Worm (Caenorhabditis elegans) whole organism, L4 larva: ENCODE results near the gene srj-7.

ENCODE experiments used
- D1046.2 ChIP-seq: fragments of 200-800 bp; sonication (Bioruptor generic); IDR thresholded peaks from 2 replicates; pipeline ENCODE4 v1.3.6; 2022; ENCODE audit warnings: missing genetic modification characterization, missing compliant biosample characterization
- F10B5.3 ChIP-seq: sonication (generic microtip); optimal IDR thresholded peaks from 2 replicates; lab custom pipeline; 2016; ENCODE audit warnings: mild to moderate bottlenecking, missing genetic modification characterization, missing compliant biosample characterization
- Y48G9A.11 ChIP-seq: fragments of 200-800 bp; sonication (Bioruptor generic); IDR thresholded peaks from 2 replicates; pipeline ENCODE4 v1.3.6; 2022; ENCODE audit warnings: missing genetic modification reagents, missing genetic modification characterization, missing compliant biosample characterization
- Y5F2A.4 ChIP-seq: fragments of 200-800 bp; sonication (Bioruptor generic); optimal IDR thresholded peaks from 2 replicates; lab custom pipeline; 2018; ENCODE audit warnings: mild to moderate bottlenecking, missing genetic modification characterization, missing compliant biosample characterization
- ZK546.5 ChIP-seq, 2 experiments: sonication (generic microtip); optimal IDR thresholded peaks; 2 replicates each; lab custom pipeline; 2017; ENCODE audit warnings: missing biosample characterization in 2 of 2, missing genetic modification characterization in 2 of 2
- aha-1 ChIP-seq: fragments of 150-350 bp; peaks from one replicate; lab custom pipeline; 2014; ENCODE audit warnings: missing biosample characterization, missing genetic modification characterization
- ama-1 ChIP-seq: fragments of 150-350 bp; optimal IDR thresholded peaks from 2 replicates; lab custom pipeline; 2014; ENCODE audit warnings: inconsistent platforms, mixed read lengths
- arid-1 ChIP-seq: fragments of 200-800 bp; sonication (Bioruptor generic); conservative IDR thresholded peaks from 2 replicates; pipeline ENCODE4 v1.3.6; 2022; ENCODE audit warnings: missing genetic modification reagents, missing genetic modification characterization, missing compliant biosample characterization
- ceh-28 ChIP-seq: fragments of 150-350 bp; optimal IDR thresholded peaks from 2 replicates; lab custom pipeline; 2014; ENCODE audit warnings: missing biosample characterization, missing genetic modification reagents, missing genetic modification characterization
- cey-2 ChIP-seq: sonication (generic microtip); optimal IDR thresholded peaks from 3 replicates; lab custom pipeline; 2017; ENCODE audit warnings: missing genetic modification characterization, mild to moderate bottlenecking, missing compliant biosample characterization, antibody characterized with exemption, borderline replicate concordance; ENCODE audit not compliant: insufficient read depth
- daf-12 ChIP-seq: fragments of 150-350 bp; optimal IDR thresholded peaks from 2 replicates; lab custom pipeline; 2014; ENCODE audit warnings: missing biosample characterization, missing genetic modification reagents, missing genetic modification characterization
- dmd-8 ChIP-seq: fragments of 200-800 bp; sonication (Bioruptor generic); IDR thresholded peaks from 2 replicates; pipeline ENCODE4 v1.3.6; 2022; ENCODE audit warnings: missing genetic modification characterization, missing compliant biosample characterization
- dpl-1 ChIP-seq: fragments of 150-350 bp; optimal IDR thresholded peaks from 2 replicates; lab custom pipeline; 2014; ENCODE audit warnings: missing biosample characterization, missing genetic modification reagents, missing genetic modification characterization
- duxl-1 ChIP-seq: sonication (generic microtip); optimal IDR thresholded peaks from 2 replicates; lab custom pipeline; 2016; ENCODE audit warnings: mild to moderate bottlenecking, missing genetic modification characterization, moderate library complexity, missing compliant biosample characterization; ENCODE audit not compliant: poor library complexity
- egl-27 ChIP-seq: sonication (generic microtip); optimal IDR thresholded peaks from 3 replicates; lab custom pipeline; 2017; ENCODE audit warnings: missing biosample characterization, missing genetic modification reagents, missing genetic modification characterization
- fos-1 ChIP-seq: fragments of 150-350 bp; optimal IDR thresholded peaks from 2 replicates; lab custom pipeline; 2014; ENCODE audit warnings: missing biosample characterization, missing genetic modification characterization
- hlh-11 ChIP-seq: fragments of 200-800 bp; sonication (Bioruptor generic); optimal IDR thresholded peaks from 2 replicates; lab custom pipeline; 2018; ENCODE audit warnings: mild to moderate bottlenecking, missing genetic modification characterization, missing compliant biosample characterization
- lim-7 ChIP-seq: fragments of 200-800 bp; sonication (Bioruptor generic); IDR thresholded peaks from 2 replicates; pipeline ENCODE4 v1.3.6; 2022; ENCODE audit warnings: missing genetic modification characterization, missing compliant biosample characterization
- lin-1 ChIP-seq: fragments of 200-800 bp; sonication (Bioruptor generic); IDR thresholded peaks from 2 replicates; pipeline ENCODE4 v1.3.6; 2022; ENCODE audit warnings: missing genetic modification reagents, missing genetic modification characterization, missing compliant biosample characterization
- lin-13 ChIP-seq: fragments of 150-350 bp; optimal IDR thresholded peaks from 2 replicates; lab custom pipeline; 2014; ENCODE audit warnings: missing biosample characterization, missing genetic modification reagents, missing genetic modification characterization
- lin-15B ChIP-seq: fragments of 150-350 bp; sonication (generic microtip); optimal IDR thresholded peaks from 3 replicates; lab custom pipeline; 2014; ENCODE audit warnings: missing biosample characterization, missing genetic modification characterization
- lin-39 ChIP-seq: fragments of 150-350 bp; optimal IDR thresholded peaks from 2 replicates; lab custom pipeline; 2014; ENCODE audit warnings: missing biosample characterization, missing genetic modification reagents, missing genetic modification characterization
- lsy-2 ChIP-seq, 2 experiments: fragments of 150-350 bp in 1 of 2; sonication (generic microtip) in 1 of 2; optimal IDR thresholded peaks; 2 replicates each; lab custom pipeline; 2014 to 2017; ENCODE audit warnings: missing biosample characterization in 2 of 2, missing genetic modification characterization in 2 of 2
- madf-9 ChIP-seq: fragments of 200-800 bp; sonication (Bioruptor generic); conservative IDR thresholded peaks from 2 replicates; pipeline ENCODE4 v1.3.6; 2022; ENCODE audit warnings: missing genetic modification reagents, missing genetic modification characterization, missing compliant biosample characterization
- mep-1 ChIP-seq: fragments of 150-350 bp; sonication (generic microtip); optimal IDR thresholded peaks from 3 replicates; lab custom pipeline; 2014; ENCODE audit warnings: missing biosample characterization, missing genetic modification characterization
- mxl-3 ChIP-seq: fragments of 200-800 bp; sonication (Bioruptor generic); optimal IDR thresholded peaks from 2 replicates; lab custom pipeline; 2018; ENCODE audit warnings: mild to moderate bottlenecking, missing genetic modification characterization, missing compliant biosample characterization
- nhr-102 ChIP-seq: sonication (generic microtip); optimal IDR thresholded peaks from 2 replicates; lab custom pipeline; 2016; ENCODE audit warnings: mild to moderate bottlenecking, missing genetic modification characterization, moderate library complexity, missing compliant biosample characterization
- nhr-111 ChIP-seq: fragments of 200-800 bp; sonication (Bioruptor generic); optimal IDR thresholded peaks from 2 replicates; lab custom pipeline; 2018; ENCODE audit warnings: mild to moderate bottlenecking, missing genetic modification characterization, missing compliant biosample characterization
- nhr-41 ChIP-seq: fragments of 200-800 bp; sonication (Bioruptor generic); IDR thresholded peaks from 2 replicates; pipeline ENCODE4 v1.3.6; 2022; ENCODE audit warnings: missing genetic modification reagents, missing genetic modification characterization, missing compliant biosample characterization
- nhr-76 ChIP-seq: fragments of 150-350 bp; optimal IDR thresholded peaks from 2 replicates; lab custom pipeline; 2014; ENCODE audit warnings: missing biosample characterization, missing genetic modification characterization
- sdz-12 ChIP-seq: fragments of 200-800 bp; sonication (Bioruptor generic); optimal IDR thresholded peaks from 2 replicates; lab custom pipeline; 2018; ENCODE audit warnings: mild to moderate bottlenecking, missing genetic modification characterization, missing compliant biosample characterization
- spr-3 ChIP-seq: fragments of 200-800 bp; sonication (Bioruptor generic); optimal IDR thresholded peaks from 2 replicates; lab custom pipeline; 2018; ENCODE audit warnings: mild to moderate bottlenecking, missing genetic modification characterization, missing compliant biosample characterization
- tag-97 ChIP-seq: fragments of 200-800 bp; sonication (Bioruptor generic); IDR thresholded peaks from 2 replicates; pipeline ENCODE4 v1.3.6; 2022; ENCODE audit warnings: missing genetic modification characterization, missing compliant biosample characterization
- vab-7 ChIP-seq: fragments of 200-800 bp; sonication (Bioruptor generic); IDR thresholded peaks from 2 replicates; pipeline ENCODE4 v1.3.6; 2022; ENCODE audit warnings: missing genetic modification reagents, missing genetic modification characterization, missing compliant biosample characterization
- zip-11 ChIP-seq: fragments of 200-800 bp; sonication (Bioruptor generic); IDR thresholded peaks from 2 replicates; pipeline ENCODE4 v1.3.6; 2022; ENCODE audit warnings: missing genetic modification characterization, missing compliant biosample characterization
- ztf-7 ChIP-seq: fragments of 150-350 bp; optimal IDR thresholded peaks from 2 replicates; lab custom pipeline; 2014; ENCODE audit warnings: missing biosample characterization, missing genetic modification characterization

srj-7 gene

DNA sequence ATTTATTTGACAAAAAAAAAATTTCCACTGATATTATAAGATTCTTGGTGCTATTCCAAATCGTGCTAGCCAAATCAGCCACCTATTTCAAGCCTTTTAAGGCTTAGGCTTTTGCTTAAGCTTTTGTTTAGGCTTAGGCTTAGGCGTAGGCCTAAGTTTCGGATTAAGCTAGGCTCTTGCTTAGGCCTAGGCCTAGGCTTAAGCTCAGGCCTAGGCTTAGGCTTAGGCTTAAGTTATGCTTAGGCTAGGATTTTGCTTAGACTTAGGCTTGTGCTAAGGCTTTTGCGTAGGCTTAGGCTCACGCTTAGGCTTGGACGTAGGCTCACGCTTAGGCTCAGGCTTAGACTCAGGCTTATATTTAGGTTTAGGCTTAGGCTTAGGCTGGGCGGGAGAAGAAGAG lies 14.7 kb upstream of the srj-7 start:
- TF ChIP-seq lin-15B, result no peak
- TF ChIP-seq tag-97 (GFP tag; lab: Robert Waterston, UW), result no peak
- no peak for TF ChIP-seq ama-1 (lab: Kevin White, UChicago)
- TF ChIP-seq madf-9 (GFP tag; lab: Robert Waterston, UW), result no peak
- TF ChIP-seq aha-1 (tag; lab: Kevin White, UChicago), result no peak
- no peak for TF ChIP-seq lin-13 (GFP tag; lab: Kevin White, UChicago)
- no peak for TF ChIP-seq ZK546.5 (tag; optimal IDR thresholded peaks at IDR 0.05; lab: Kevin White, UChicago)
- TF ChIP-seq egl-27 (tag; lab: Kevin White, UChicago), result no peak
- TF ChIP-seq ztf-7 (tag; lab: Kevin White, UChicago), result no peak
- TF ChIP-seq dpl-1, result no peak
- no peak for TF ChIP-seq lsy-2 (tag; optimal IDR thresholded peaks at IDR 0.05; lab: Kevin White, UChicago)
- TF ChIP-seq Y48G9A.11 (GFP tag; lab: Robert Waterston, UW), result no peak
- no peak for TF ChIP-seq F10B5.3 (tag; lab: Kevin White, UChicago)
- no peak for TF ChIP-seq nhr-102
- no peak for TF ChIP-seq cey-2 (tag; lab: Kevin White, UChicago)
- no peak for TF ChIP-seq hlh-11 (tag; lab: Kevin White, UChicago)

DNA sequence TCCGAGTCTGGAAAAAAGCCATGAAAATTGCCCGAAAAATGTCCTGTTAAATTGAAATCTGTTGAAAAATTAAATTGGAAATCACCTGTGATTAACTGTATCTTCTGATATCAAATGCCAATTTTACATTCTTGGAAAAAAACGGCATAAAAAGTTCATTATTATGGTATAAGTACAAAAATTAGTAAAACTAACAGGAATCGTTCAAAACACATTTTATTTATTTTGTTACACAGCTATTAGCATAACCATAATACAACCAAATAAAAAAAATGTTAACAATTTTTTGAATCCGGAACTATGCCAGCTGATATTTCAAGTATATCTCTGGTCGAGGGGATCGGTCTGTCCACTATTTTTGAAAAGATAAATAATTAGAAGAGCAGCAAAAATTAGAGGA lies 14.2 kb upstream of the srj-7 start, which contains the start of gene K08D9.10:
Gene K08D9.10 (plus strand): TSS at position 301 of the 400 bp plus-strand sequence.
- no peak for TF ChIP-seq D1046.2
- no peak for TF ChIP-seq Y5F2A.4 (GFP tag; lab: Kevin White, UChicago)
- no peak for TF ChIP-seq sdz-12 (GFP tag; lab: Kevin White, UChicago)
- no peak for TF ChIP-seq fos-1 (tag; lab: Kevin White, UChicago)
- no peak for TF ChIP-seq duxl-1 (tag; lab: Kevin White, UChicago)
- TF ChIP-seq nhr-76 (tag; lab: Kevin White, UChicago), result no peak
- no peak for TF ChIP-seq dmd-8 (GFP tag; lab: Robert Waterston, UW)
- TF ChIP-seq zip-11 (GFP tag; lab: Robert Waterston, UW), result no peak
- TF ChIP-seq lin-1 (GFP tag; lab: Robert Waterston, UW), result no peak
- no peak for TF ChIP-seq daf-12 (tag; lab: Kevin White, UChicago)

DNA sequence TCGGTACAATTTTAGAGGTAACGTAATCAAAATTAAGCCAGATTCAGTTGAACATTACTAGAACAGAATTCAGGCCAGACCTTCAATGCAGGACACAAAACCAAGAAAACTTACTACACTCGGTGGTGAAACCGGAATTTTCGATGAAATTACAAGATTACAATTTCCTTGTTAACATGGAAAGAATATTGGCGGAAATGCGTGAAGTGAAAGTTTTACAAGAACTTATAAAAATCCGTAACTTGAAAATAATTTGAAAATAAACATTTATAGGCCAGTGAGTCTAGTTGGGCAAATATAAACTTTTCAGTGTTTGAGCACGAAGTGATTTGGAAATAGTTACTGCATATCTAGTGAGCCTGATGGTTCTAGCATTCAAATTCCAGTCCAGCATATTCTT lies 9.9 kb upstream of the srj-7 start, which contains the start of gene K08D9.6:
Gene K08D9.6 (minus strand): TSS at position 101 of the 400 bp plus-strand sequence.
- no peak for TF ChIP-seq mep-1 (tag; lab: Kevin White, UChicago)
- no peak for TF ChIP-seq duxl-1 (tag; lab: Kevin White, UChicago)

DNA sequence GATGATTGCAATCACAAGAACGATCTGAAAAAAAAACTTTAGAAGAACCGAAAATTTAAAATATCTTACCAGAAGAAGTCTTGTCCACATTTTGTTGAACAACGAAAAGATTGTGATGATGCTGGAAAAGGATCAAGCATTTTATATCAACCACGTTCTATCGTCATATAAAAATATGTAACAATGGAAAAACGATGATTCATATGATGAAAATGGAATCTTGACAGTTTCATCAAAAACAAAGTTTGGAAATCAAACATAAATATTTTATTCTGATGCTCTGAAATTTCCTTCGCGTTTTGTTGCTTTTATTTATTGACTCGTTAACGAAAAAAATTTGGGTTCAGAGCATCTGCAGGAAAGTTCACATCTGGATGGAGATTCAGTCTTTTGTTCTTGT lies 8.2 kb upstream of the srj-7 start, which contains the start of the genes K08D9.9 and str-16:
Gene K08D9.9 (minus strand): TSS at position 101 of the 400 bp plus-strand sequence.
Gene str-16 (plus strand): TSS at position 266 of the 400 bp plus-strand sequence.
- TF ChIP-seq duxl-1 (tag; lab: Kevin White, UChicago) (no peak), mxl-3 (no peak), vab-7 (GFP tag; lab: Robert Waterston, UW) (no peak), lin-13 (GFP tag; lab: Kevin White, UChicago) (no peak), ceh-28 (no peak), lim-7 (GFP tag; lab: Robert Waterston, UW) (no peak), spr-3 (GFP tag; lab: Kevin White, UChicago) (no peak), fos-1 (tag; lab: Kevin White, UChicago) (no peak), lin-39 (tag; lab: Kevin White, UChicago) (no peak), ama-1 (lab: Kevin White, UChicago) (no peak), nhr-41 (no peak), arid-1 (GFP tag; lab: Robert Waterston, UW) (no peak), nhr-111 (no peak)
